Fruit fly (Drosophila melanogaster) whole organism, wandering third instar larva: ENCODE measurements around the gene RpS28-like.

Experiments
- Vsx2 ChIP-seq: fragments of 200-300, 225-300 bp; sonication (Bioruptor generic); optimal IDR thresholded peaks from 2 replicates; lab custom pipeline; 2018; ENCODE audit warnings: missing biosample characterization, missing genetic modification characterization; ENCODE audit not compliant: partially characterized antibody
- pan ChIP-seq: fragments of >200 bp; optimal IDR thresholded peaks from 2 replicates; lab custom pipeline; 2017
- woc ChIP-seq: sonication (Bioruptor generic); optimal IDR thresholded peaks from 2 replicates; lab custom pipeline; 2016; ENCODE audit warnings: missing biosample characterization, mild to moderate bottlenecking, missing genetic modification characterization

DNA sequence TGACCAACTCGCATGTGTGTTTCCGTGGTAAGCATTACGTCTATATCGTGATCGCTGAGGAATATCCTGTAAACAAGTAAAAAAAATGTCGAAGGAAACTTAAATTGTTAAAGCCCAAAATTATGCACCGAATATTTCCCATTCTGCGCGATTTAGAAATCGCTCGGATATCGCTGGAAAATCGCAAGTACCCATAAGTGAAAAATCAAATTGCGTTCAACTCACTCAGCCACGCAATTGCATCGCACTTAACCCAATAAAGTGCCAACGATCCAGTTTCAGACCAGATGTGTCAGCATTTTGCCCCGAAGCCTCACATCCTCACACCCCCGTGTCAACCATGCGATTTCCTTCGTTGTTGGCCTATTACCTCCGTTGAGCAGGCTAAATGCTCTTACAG, 40.2 kb upstream of the RpS28-like start:
- TF ChIP-seq woc (GFP tag; lab: Kevin White, UChicago) (no peak), pan (lab: Kevin White, UChicago) (no peak), Vsx2 (no peak)
